Worm (Caenorhabditis elegans): ENCODE results near the gene Y54G2A.37.

ce11 chrIV:2775992-2776630, 44.4 kb upstream of the Y54G2A.37 start:
- TF ChIP-seq tbx-37 (GFP tag; conservative IDR thresholded peaks at IDR 0.05) (no peak), aly-1 (tag; optimal IDR thresholded peaks at IDR 0.05) (no peak), scrt-1 (GFP tag; IDR thresholded peaks at IDR 0.05) (no peak), ceh-36 (tag; optimal IDR thresholded peaks at IDR 0.05) (no peak), pes-1 (GFP tag; IDR thresholded peaks at IDR 0.05) (no peak), ama-1 (optimal IDR thresholded peaks at IDR 0.05) (no peak), flt-1 (GFP tag; IDR thresholded peaks at IDR 0.05) (no peak), hmbx-1 (tag; optimal IDR thresholded peaks at IDR 0.05) (no peak), ceh-13 (GFP tag; optimal IDR thresholded peaks at IDR 0.05) (no peak), ets-7 (tag; optimal IDR thresholded peaks at IDR 0.05) (no peak), tbx-11 (GFP tag; IDR thresholded peaks at IDR 0.05) (no peak), F13C5.2 (tag; optimal IDR thresholded peaks at IDR 0.05) (no peak)

Data from whole organism, early embryonic.